Worm (Caenorhabditis elegans): ENCODE data around the gene tig-3.
A peak's percentile ranks its signal among the peaks of the same experiment; 100 is the strongest.

The tig-3 gene

ce11 chrII:15207562-15207961, 44.0 kb downstream of the tig-3 start:
- peak; percentile 67 for TF ChIP-seq elt-2 (tag; optimal IDR thresholded peaks at IDR 0.05)
- TF ChIP-seq hlh-15 (tag; optimal IDR thresholded peaks at IDR 0.05) = no peak

- TF ChIP-seq lin-11 (tag; optimal IDR thresholded peaks at IDR 0.05) (no peak), hlh-30 (tag; optimal IDR thresholded peaks at IDR 0.05; ENCODE audit: insufficient read depth) (no peak), ceh-6 (GFP tag; optimal IDR thresholded peaks at IDR 0.05) (no peak)
Observed at ce11 chrII:15206234-15206633, 45.4 kb downstream of the tig-3 start.

- TF ChIP-seq syd-9 (tag; optimal IDR thresholded peaks at IDR 0.05) (no peak), pat-9 (tag; optimal IDR thresholded peaks at IDR 0.05) (no peak), ref-2 (tag; optimal IDR thresholded peaks at IDR 0.05) (no peak), eyg-1 (tag; optimal IDR thresholded peaks at IDR 0.05) (no peak), lin-11 (tag; optimal IDR thresholded peaks at IDR 0.05) (no peak), odd-2 (tag; optimal IDR thresholded peaks at IDR 0.05) (no peak), unc-3 (GFP tag; conservative IDR thresholded peaks at IDR 0.05) (no peak), unc-3 (tag; optimal IDR thresholded peaks at IDR 0.05) (no peak)
Observed at ce11 chrII:15205346-15205745, 46.2 kb downstream of the tig-3 start.

- peak; percentile 65 for TF ChIP-seq dve-1 (tag; optimal IDR thresholded peaks at IDR 0.05)
- no peak for TF ChIP-seq pha-2 (tag; optimal IDR thresholded peaks at IDR 0.05)
Observed at ce11 chrII:15204069-15204850, 47.3 kb downstream of the tig-3 start.

- TF ChIP-seq pros-1 (tag; optimal IDR thresholded peaks at IDR 0.05) = no peak
- no peak for TF ChIP-seq unc-3 (GFP tag; conservative IDR thresholded peaks at IDR 0.05)
- TF ChIP-seq unc-3 (tag; optimal IDR thresholded peaks at IDR 0.05) = no peak
- TF ChIP-seq sox-4 (tag; optimal IDR thresholded peaks at IDR 0.05) = no peak
- no peak for TF ChIP-seq ttx-3 (tag; optimal IDR thresholded peaks at IDR 0.05)
- no peak for TF ChIP-seq odd-2 (tag; optimal IDR thresholded peaks at IDR 0.05)
- no peak for TF ChIP-seq elt-2 (tag; optimal IDR thresholded peaks at IDR 0.05)
- TF ChIP-seq pha-2 (tag; optimal IDR thresholded peaks at IDR 0.05) = no peak
Observed at ce11 chrII:15203398-15204068, 48.1 kb downstream of the tig-3 start.

- no peak for TF ChIP-seq npax-4 (tag; optimal IDR thresholded peaks at IDR 0.05)
- no peak for TF ChIP-seq pax-1 (tag; optimal IDR thresholded peaks at IDR 0.05)
- TF ChIP-seq hlh-30 (tag; optimal IDR thresholded peaks at IDR 0.05; ENCODE audit: insufficient read depth) = no peak
- TF ChIP-seq C38D4.7 (GFP tag; optimal IDR thresholded peaks at IDR 0.05) = no peak
- no peak for TF ChIP-seq pat-9 (tag; optimal IDR thresholded peaks at IDR 0.05)
- no peak for TF ChIP-seq pag-3 (tag; optimal IDR thresholded peaks at IDR 0.05; ENCODE audit: borderline replicate concordance)
- no peak for TF ChIP-seq ama-1 (optimal IDR thresholded peaks at IDR 0.05)
- no peak for TF ChIP-seq lin-11 (tag; optimal IDR thresholded peaks at IDR 0.05)
- no peak for TF ChIP-seq K02D7.2 (tag; optimal IDR thresholded peaks at IDR 0.05)
- no peak for TF ChIP-seq syd-9 (tag; optimal IDR thresholded peaks at IDR 0.05)
- TF ChIP-seq elt-4 (tag; optimal IDR thresholded peaks at IDR 0.05) = no peak
- no peak for TF ChIP-seq hlh-13 (GFP tag; optimal IDR thresholded peaks at IDR 0.05)
- no peak for TF ChIP-seq pqm-1 (tag; optimal IDR thresholded peaks at IDR 0.05)
Observed at ce11 chrII:15197500-15197899, 54.1 kb downstream of the tig-3 start.

ce11 chrII:15196433-15196832, 55.2 kb downstream of the tig-3 start, which contains the start of gene spsb-1:
spsb-1 (plus strand) TSS chrII:15196733.
- TF ChIP-seq dve-1 (tag; optimal IDR thresholded peaks at IDR 0.05) = no peak
- no peak for TF ChIP-seq sox-4 (tag; optimal IDR thresholded peaks at IDR 0.05)
- no peak for TF ChIP-seq hlh-15 (tag; optimal IDR thresholded peaks at IDR 0.05)
- TF ChIP-seq pha-2 (tag; optimal IDR thresholded peaks at IDR 0.05) = no peak
- no peak for TF ChIP-seq ceh-18 (tag; optimal IDR thresholded peaks at IDR 0.05)
- no peak for TF ChIP-seq hlh-8 (tag; optimal IDR thresholded peaks at IDR 0.05)
- no peak for TF ChIP-seq pha-4 (tag; optimal IDR thresholded peaks at IDR 0.05)
- TF ChIP-seq F13H6.1 (tag; optimal IDR thresholded peaks at IDR 0.05) = no peak
- no peak for TF ChIP-seq ahr-1 (tag; optimal IDR thresholded peaks at IDR 0.05)
- no peak for TF ChIP-seq madf-2 (tag; optimal IDR thresholded peaks at IDR 0.05)
- TF ChIP-seq ceh-2 (tag; optimal IDR thresholded peaks at IDR 0.05) = no peak
- no peak for TF ChIP-seq ceh-48 (tag; optimal IDR thresholded peaks at IDR 0.05)
- no peak for TF ChIP-seq mec-3 (tag; optimal IDR thresholded peaks at IDR 0.05; ENCODE audit: borderline replicate concordance)
- no peak for TF ChIP-seq ttx-3 (tag; optimal IDR thresholded peaks at IDR 0.05)
- no peak for TF ChIP-seq ceh-34 (tag; optimal IDR thresholded peaks at IDR 0.05)
- TF ChIP-seq C08G9.2 (tag; optimal IDR thresholded peaks at IDR 0.05) = no peak
- no peak for TF ChIP-seq elt-2 (tag; optimal IDR thresholded peaks at IDR 0.05)
- no peak for TF ChIP-seq K02D7.2 (tag; optimal IDR thresholded peaks at IDR 0.05)
- no peak for TF ChIP-seq tbx-2 (tag; optimal IDR thresholded peaks at IDR 0.05)

Data from whole organism, late embryonic.